Worm (Caenorhabditis elegans) whole organism, L1 larva: ENCODE results near the gene C34C12.7.

Experiments used
- F16B12.6 ChIP-seq: fragments of 150-350 bp; optimal IDR thresholded peaks from 2 replicates; lab custom pipeline; 2014; ENCODE audit warnings: missing biosample characterization, missing genetic modification characterization
- aha-1 ChIP-seq: fragments of 150-350 bp; optimal IDR thresholded peaks from 2 replicates; lab custom pipeline; 2014; ENCODE audit warnings: missing biosample characterization, missing genetic modification characterization
- alr-1 ChIP-seq: fragments of 200-800 bp; sonication (Bioruptor generic); optimal IDR thresholded peaks from 2 replicates; lab custom pipeline; 2018; ENCODE audit warnings: borderline replicate concordance, mild to moderate bottlenecking, missing genetic modification characterization, missing compliant biosample characterization
- ceh-63 ChIP-seq: fragments of 200-800 bp; sonication (Bioruptor generic); optimal IDR thresholded peaks from 2 replicates; lab custom pipeline; 2018; ENCODE audit warnings: mild to moderate bottlenecking, missing genetic modification characterization, missing compliant biosample characterization
- ceh-8 ChIP-seq: fragments of 200-800 bp; sonication (Bioruptor generic); optimal IDR thresholded peaks from 2 replicates; lab custom pipeline; 2018; ENCODE audit warnings: mild to moderate bottlenecking, missing genetic modification characterization, moderate library complexity, missing compliant biosample characterization
- ceh-82 ChIP-seq, 3 experiments: fragments of 150-350 bp in 1 of 3; sonication (generic microtip) in 2 of 3; optimal IDR thresholded peaks; 2 replicates each; lab custom pipeline; 2014 to 2017; ENCODE audit warnings: missing biosample characterization in 3 of 3, missing genetic modification characterization in 3 of 3
- ceh-88 ChIP-seq: fragments of 200-800 bp; sonication (Bioruptor generic); IDR thresholded peaks from 2 replicates; pipeline ENCODE4 v1.3.6; 2022; ENCODE audit warnings: missing genetic modification characterization, missing compliant biosample characterization
- dpl-1 ChIP-seq, 3 experiments: fragments of 150-350 bp in 2 of 3; sonication (generic microtip) in 1 of 3; optimal IDR thresholded peaks; 2 replicates each; lab custom pipeline; 2014 to 2017; ENCODE audit warnings: missing biosample characterization in 3 of 3, missing genetic modification characterization in 3 of 3, missing genetic modification reagents in 3 of 3
- dsc-1 ChIP-seq: sonication (generic microtip); optimal IDR thresholded peaks from 2 replicates; lab custom pipeline; 2016; ENCODE audit warnings: mild to moderate bottlenecking, missing genetic modification characterization, missing compliant biosample characterization
- efl-1 ChIP-seq, 4 experiments: fragments of 150-350 bp; optimal IDR thresholded peaks in 3 of 4; peaks in 1 of 4; 1 replicate in 1 of 4; 2 replicates in 3 of 4; lab custom pipeline; 2014; ENCODE audit warnings: missing biosample characterization in 2 of 4, missing genetic modification characterization in 2 of 4, missing genetic modification reagents in 2 of 4
- efl-3 ChIP-seq: fragments of 200-800 bp; sonication (Bioruptor generic); optimal IDR thresholded peaks from 2 replicates; lab custom pipeline; 2018; ENCODE audit warnings: mild to moderate bottlenecking, missing genetic modification characterization, missing compliant biosample characterization
- egl-13 ChIP-seq: sonication (generic microtip); optimal IDR thresholded peaks from 2 replicates; lab custom pipeline; 2016; ENCODE audit warnings: missing genotype, missing genetic modification reagents, missing genetic modification characterization, missing compliant biosample characterization
- egl-27 ChIP-seq, 2 experiments: fragments of 150-350 bp in 1 of 2; sonication (generic microtip); optimal IDR thresholded peaks; 3 replicates each; lab custom pipeline; 2017 to 2018; ENCODE audit warnings: missing biosample characterization in 2 of 2, missing genetic modification characterization in 2 of 2, missing genetic modification reagents in 2 of 2
- elt-2 ChIP-seq: sonication (generic microtip); optimal IDR thresholded peaks from 2 replicates; lab custom pipeline; 2016; ENCODE audit warnings: missing genetic modification characterization, mild to moderate bottlenecking, inconsistent platforms, missing compliant biosample characterization, missing genetic modification reagents
- fkh-4 ChIP-seq: sonication (generic microtip); optimal IDR thresholded peaks from 2 replicates; lab custom pipeline; 2016; ENCODE audit warnings: missing compliant biosample characterization, missing genetic modification characterization, borderline replicate concordance
- fkh-8 ChIP-seq: sonication (generic microtip); optimal IDR thresholded peaks from 2 replicates; lab custom pipeline; 2016; ENCODE audit warnings: mild to moderate bottlenecking, missing genetic modification characterization, missing compliant biosample characterization
- fos-1 ChIP-seq: fragments of 150-350 bp; optimal IDR thresholded peaks from 2 replicates; lab custom pipeline; 2014; ENCODE audit warnings: missing biosample characterization, missing genetic modification characterization
- hlh-17 ChIP-seq: fragments of 200-800 bp; sonication (Bioruptor generic); optimal IDR thresholded peaks from 2 replicates; lab custom pipeline; 2018; ENCODE audit warnings: missing genetic modification characterization, mild to moderate bottlenecking, missing compliant biosample characterization, moderate library complexity, borderline replicate concordance
- hpl-2 ChIP-seq: fragments of 150-350 bp; optimal IDR thresholded peaks from 2 replicates; lab custom pipeline; 2014; ENCODE audit warnings: missing biosample characterization, missing genetic modification reagents, missing genetic modification characterization
- lin-13 ChIP-seq: fragments of 150-350 bp; optimal IDR thresholded peaks from 2 replicates; lab custom pipeline; 2014; ENCODE audit warnings: missing biosample characterization, missing genetic modification reagents, missing genetic modification characterization
- lin-14 ChIP-seq: fragments of 200-800 bp; sonication (Bioruptor generic); optimal IDR thresholded peaks from 2 replicates; lab custom pipeline; 2018; ENCODE audit warnings: mild to moderate bottlenecking, missing genetic modification characterization, moderate library complexity, missing compliant biosample characterization
- lin-35 ChIP-seq, 2 experiments: fragments of 150-350 bp; optimal IDR thresholded peaks; 2 replicates each; lab custom pipeline; 2014; ENCODE audit warnings: missing biosample characterization in 2 of 2, missing genetic modification characterization in 2 of 2, missing genetic modification reagents in 2 of 2
- mab-9 ChIP-seq: fragments of 200-800 bp; sonication (Bioruptor generic); IDR thresholded peaks from 2 replicates; pipeline ENCODE4 v1.3.6; 2022; ENCODE audit warnings: missing genetic modification reagents, missing genetic modification characterization, missing compliant biosample characterization
- mdl-1 ChIP-seq, 2 experiments: fragments of 150-350 bp; optimal IDR thresholded peaks; 2 replicates each; lab custom pipeline; 2014 to 2017; ENCODE audit warnings: missing biosample characterization in 2 of 2, missing genetic modification characterization in 2 of 2, inconsistent platforms in 1 of 2
- nhr-11 ChIP-seq: fragments of 150-350 bp; optimal IDR thresholded peaks from 2 replicates; lab custom pipeline; 2014; ENCODE audit warnings: missing biosample characterization, missing genetic modification characterization
- nhr-12 ChIP-seq: sonication (generic microtip); optimal IDR thresholded peaks from 2 replicates; lab custom pipeline; 2017; ENCODE audit warnings: missing biosample characterization, missing genetic modification characterization
- nhr-19 ChIP-seq: fragments of 200-800 bp; sonication (Bioruptor generic); conservative IDR thresholded peaks from 2 replicates; pipeline ENCODE4 v1.3.6; 2022; ENCODE audit warnings: missing genetic modification characterization, missing compliant biosample characterization
- nhr-28 ChIP-seq: fragments of 150-350 bp; optimal IDR thresholded peaks from 2 replicates; lab custom pipeline; 2014; ENCODE audit warnings: missing biosample characterization, missing genetic modification characterization
- nhr-71 ChIP-seq: sonication (generic microtip); optimal IDR thresholded peaks from 2 replicates; lab custom pipeline; 2016; ENCODE audit warnings: mild to moderate bottlenecking, missing genetic modification characterization, moderate library complexity, missing compliant biosample characterization
- nhr-76 ChIP-seq: sonication (generic microtip); optimal IDR thresholded peaks from 2 replicates; lab custom pipeline; 2017; ENCODE audit warnings: missing biosample characterization, missing genetic modification characterization
- nhr-90 ChIP-seq: sonication (generic microtip); optimal IDR thresholded peaks from 2 replicates; lab custom pipeline; 2016; ENCODE audit warnings: mild to moderate bottlenecking, missing genetic modification characterization, missing compliant biosample characterization; ENCODE audit not compliant: poor library complexity
- pag-3 ChIP-seq: sonication (generic microtip); optimal IDR thresholded peaks from 2 replicates; lab custom pipeline; 2017; ENCODE audit warnings: missing genetic modification characterization, mild to moderate bottlenecking, missing compliant biosample characterization, antibody characterized with exemption, borderline replicate concordance; ENCODE audit not compliant: insufficient read depth
- pqm-1 ChIP-seq: sonication (generic microtip); optimal IDR thresholded peaks from 3 replicates; lab custom pipeline; 2017; ENCODE audit warnings: missing biosample characterization, missing genetic modification characterization
- skn-1 ChIP-seq: fragments of 150-350 bp; optimal IDR thresholded peaks from 2 replicates; lab custom pipeline; 2014; ENCODE audit warnings: missing biosample characterization, missing genetic modification characterization
- snpc-4 ChIP-seq: fragments of 150-350 bp; optimal IDR thresholded peaks from 2 replicates; lab custom pipeline; 2014; ENCODE audit warnings: missing biosample characterization, missing genetic modification characterization
- snu-23 ChIP-seq: sonication (generic microtip); optimal IDR thresholded peaks from 2 replicates; lab custom pipeline; 2016; ENCODE audit warnings: missing genetic modification characterization, missing compliant biosample characterization
- sox-4 ChIP-seq: sonication (generic microtip); optimal IDR thresholded peaks from 2 replicates; lab custom pipeline; 2016; ENCODE audit warnings: missing genetic modification characterization, missing compliant biosample characterization
- sptf-1 ChIP-seq: fragments of 150-350 bp; optimal IDR thresholded peaks from 2 replicates; lab custom pipeline; 2014; ENCODE audit warnings: missing biosample characterization, missing genetic modification characterization
- sup-37 ChIP-seq: fragments of 200-800 bp; sonication (Bioruptor generic); optimal IDR thresholded peaks from 2 replicates; lab custom pipeline; 2018; ENCODE audit warnings: mild to moderate bottlenecking, missing genetic modification characterization, missing compliant biosample characterization
- tbx-2 ChIP-seq: sonication (generic microtip); optimal IDR thresholded peaks from 2 replicates; lab custom pipeline; 2016; ENCODE audit warnings: missing genetic modification characterization, missing compliant biosample characterization
- tlp-1 ChIP-seq: fragments of 150-350 bp; optimal IDR thresholded peaks from 2 replicates; lab custom pipeline; 2014; ENCODE audit warnings: missing biosample characterization, missing genetic modification characterization
- unc-130 ChIP-seq: fragments of 150-350 bp; optimal IDR thresholded peaks from 2 replicates; lab custom pipeline; 2017; ENCODE audit warnings: missing biosample characterization, missing genetic modification characterization, inconsistent platforms
- unc-30 ChIP-seq: sonication (generic microtip); optimal IDR thresholded peaks from 2 replicates; lab custom pipeline; 2017; ENCODE audit warnings: missing biosample characterization, missing genetic modification characterization
- unc-62 ChIP-seq: fragments of 150-350 bp; optimal IDR thresholded peaks from 2 replicates; lab custom pipeline; 2014; ENCODE audit warnings: missing biosample characterization, missing genetic modification reagents, missing genetic modification characterization
- unc-86 ChIP-seq: sonication (generic microtip); optimal IDR thresholded peaks from 2 replicates; lab custom pipeline; 2016; ENCODE audit warnings: missing genetic modification characterization, missing compliant biosample characterization
- vab-15 ChIP-seq: sonication (generic microtip); optimal IDR thresholded peaks from 2 replicates; lab custom pipeline; 2017; ENCODE audit warnings: missing genotype, mild to moderate bottlenecking, missing genetic modification characterization, missing compliant biosample characterization
- xbp-1 ChIP-seq: sonication (generic microtip); optimal IDR thresholded peaks from 2 replicates; lab custom pipeline; 2016; ENCODE audit warnings: missing genetic modification characterization, missing compliant biosample characterization
- ztf-4 ChIP-seq: fragments of 150-350 bp; optimal IDR thresholded peaks from 2 replicates; lab custom pipeline; 2014; ENCODE audit warnings: missing biosample characterization, missing genetic modification characterization

Gene C34C12.7

DNA sequence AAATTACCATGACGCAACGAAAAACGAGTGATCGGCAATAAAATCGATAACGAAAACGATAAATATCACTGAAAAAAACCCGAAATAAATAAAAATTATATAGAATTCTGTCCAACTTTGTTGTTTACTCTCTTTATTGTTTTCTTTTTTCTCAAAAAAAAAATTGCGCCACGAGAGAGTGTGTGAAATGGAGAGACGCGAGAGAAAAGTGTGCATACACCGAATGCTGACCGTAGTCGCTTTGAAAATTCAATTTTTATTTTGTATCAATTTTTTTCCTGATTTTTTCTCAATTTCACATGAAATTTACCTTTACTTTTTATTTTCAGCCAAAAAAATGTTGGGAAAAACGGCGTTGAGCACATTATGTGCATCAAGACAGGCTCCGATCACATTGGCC is 21.8 kb upstream of the C34C12.7 start, which contains the start of the genes M01F1.4 and mrpl-35 (continued):
- TF ChIP-seq lin-14 (GFP tag; lab: Kevin White, UChicago): peak; percentile 72
- no peak for TF ChIP-seq nhr-12 (tag; lab: Kevin White, UChicago)
- peak; percentile 72 for TF ChIP-seq skn-1 (tag; lab: Kevin White, UChicago)
- TF ChIP-seq sup-37: no peak
- no peak for TF ChIP-seq dsc-1
- TF ChIP-seq nhr-90 (tag; lab: Kevin White, UChicago): peak; percentile 4
- peak; percentile 23 for TF ChIP-seq tbx-2 (tag; lab: Kevin White, UChicago)
- TF ChIP-seq snu-23: peak; percentile 69
- TF ChIP-seq F16B12.6 (tag; lab: Kevin White, UChicago): peak; percentile 90
- peak; percentile 61 to 70 for TF ChIP-seq lin-35 (GFP tag; optimal IDR thresholded peaks at IDR 0.05; lab: Kevin White, UChicago)
- TF ChIP-seq sox-4 (tag; lab: Kevin White, UChicago): no peak
- TF ChIP-seq ceh-88: no peak
- TF ChIP-seq tlp-1 (tag; lab: Kevin White, UChicago): no peak
- no peak for TF ChIP-seq efl-3 (GFP tag; lab: Kevin White, UChicago)
- peak; percentile 65 for TF ChIP-seq nhr-71 (tag; lab: Kevin White, UChicago)
- TF ChIP-seq dpl-1 (GFP tag; optimal IDR thresholded peaks at IDR 0.05; lab: Kevin White, UChicago): peak; percentile 34 to 78 (median 61)
- peak in 1 of 3 experiments; percentile 59 for TF ChIP-seq ceh-82 (tag; optimal IDR thresholded peaks at IDR 0.05; lab: Kevin White, UChicago)
- no peak for TF ChIP-seq unc-86 (tag; lab: Kevin White, UChicago)
- no peak for TF ChIP-seq ceh-63 (GFP tag; lab: Kevin White, UChicago)
- no peak for TF ChIP-seq egl-13
- TF ChIP-seq alr-1 (tag; lab: Kevin White, UChicago): no peak

DNA sequence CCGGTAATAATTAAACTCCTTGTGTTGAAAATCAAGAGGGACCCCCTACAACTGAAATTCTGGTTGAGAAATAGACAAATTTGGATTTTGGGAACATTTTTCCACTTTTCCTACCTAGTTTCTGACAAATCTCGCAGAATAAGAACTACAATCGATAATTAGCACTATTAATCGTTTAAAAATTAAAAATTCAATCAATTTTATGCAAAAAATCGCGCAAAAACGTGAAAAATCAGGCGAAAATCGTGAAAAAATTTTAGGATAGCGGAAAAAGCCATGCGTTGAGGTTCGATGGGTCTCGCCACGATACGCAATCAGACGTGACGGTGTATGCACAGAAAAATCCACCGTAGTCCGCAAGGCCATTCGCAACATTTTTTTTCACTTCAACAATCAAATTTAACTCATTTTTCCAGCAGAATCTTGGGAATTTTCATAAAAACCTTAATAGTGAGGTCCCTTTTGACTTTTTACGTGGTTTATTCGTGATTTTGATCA is 17.0 kb upstream of the C34C12.7 start, which contains the start of gene lias-1:
Gene lias-1 (minus strand): TSS at position 51 of the 498 bp plus-strand sequence.
- TF ChIP-seq sox-4 (tag; lab: Kevin White, UChicago) (no peak), fkh-8 (peak; percentile 83), hlh-17 (GFP tag; lab: Kevin White, UChicago) (no peak), nhr-90 (tag; lab: Kevin White, UChicago) (peak; percentile 61), lin-13 (peak; percentile 81), vab-15 (tag; lab: Kevin White, UChicago) (peak; percentile 44), fos-1 (tag; lab: Kevin White, UChicago) (peak; percentile 70), nhr-19 (peak; percentile 77), sptf-1 (tag; lab: Kevin White, UChicago) (no peak), unc-62 (no peak), egl-13 (peak; percentile 43), unc-30 (tag; lab: Kevin White, UChicago) (no peak), snpc-4 (tag; lab: Kevin White, UChicago) (peak; percentile 71), tbx-2 (tag; lab: Kevin White, UChicago) (peak; percentile 68), egl-27 (tag; optimal IDR thresholded peaks at IDR 0.05; lab: Kevin White, UChicago) (peak in 1 of 2 experiments; percentile 39), efl-1 (optimal IDR thresholded peaks at IDR 0.05; lab: Kevin White, UChicago) (peak; percentile 86 to 90), efl-1 (GFP tag; optimal IDR thresholded peaks at IDR 0.05 in 1 of 2; lab: Kevin White, UChicago) (peak; percentile 82 to 98), ceh-88 (no peak), unc-86 (tag; lab: Kevin White, UChicago) (peak; percentile 43), ceh-82 (tag; optimal IDR thresholded peaks at IDR 0.05; lab: Kevin White, UChicago) (peak; percentile 79 to 95 (median 86)), mab-9 (GFP tag; lab: Robert Waterston, UW) (no peak), pqm-1 (tag; lab: Kevin White, UChicago) (no peak), nhr-76 (no peak), unc-130 (peak; percentile 85), fkh-4 (no peak), F16B12.6 (tag; lab: Kevin White, UChicago) (peak; percentile 99), pag-3 (tag; lab: Kevin White, UChicago) (no peak), hpl-2 (GFP tag; lab: Kevin White, UChicago) (peak; percentile 69), ceh-8 (GFP tag; lab: Kevin White, UChicago) (peak; percentile 19), xbp-1 (tag; lab: Kevin White, UChicago) (peak; percentile 81), mdl-1 (tag; optimal IDR thresholded peaks at IDR 0.05; lab: Kevin White, UChicago) (peak in 1 of 2 experiments; percentile 81), aha-1 (tag; lab: Kevin White, UChicago) (no peak), nhr-28 (tag; lab: Kevin White, UChicago) (no peak), elt-2 (tag; lab: Kevin White, UChicago) (no peak), ceh-63 (GFP tag; lab: Kevin White, UChicago) (no peak), ztf-4 (tag; lab: Kevin White, UChicago) (peak; percentile 48), nhr-11 (tag; lab: Kevin White, UChicago) (no peak), nhr-12 (tag; lab: Kevin White, UChicago) (no peak)
